Worm (Caenorhabditis elegans) whole organism, young adult: ENCODE data around the gene F58H1.2.
A peak's percentile ranks its signal among the peaks of the same experiment; 100 is the strongest.

Experiments used
- B0019.2 ChIP-seq: fragments of 200-800 bp; sonication (Bioruptor generic); conservative IDR thresholded peaks from 2 replicates; pipeline ENCODE4 v1.3.6; 2022; ENCODE audit warnings: missing genetic modification reagents, missing genetic modification characterization, missing compliant biosample characterization
- C06A6.2 ChIP-seq: fragments of 200-800 bp; sonication (Bioruptor generic); conservative IDR thresholded peaks from 2 replicates; pipeline ENCODE4 v1.3.6; 2022; ENCODE audit warnings: missing genetic modification characterization, missing compliant biosample characterization
- F22D6.2 ChIP-seq: sonication (generic microtip); optimal IDR thresholded peaks from 2 replicates; lab custom pipeline; 2016; ENCODE audit warnings: mild to moderate bottlenecking, missing genetic modification characterization, missing compliant biosample characterization
- F33H1.4 ChIP-seq: fragments of 200-800 bp; sonication (Bioruptor generic); IDR thresholded peaks from 2 replicates; pipeline ENCODE4 v1.3.6; 2022; ENCODE audit warnings: missing genetic modification reagents, missing genetic modification characterization, missing compliant biosample characterization
- F49E8.2 ChIP-seq: sonication (generic microtip); optimal IDR thresholded peaks from 3 replicates; lab custom pipeline; 2017; ENCODE audit warnings: missing genetic modification characterization, mild to moderate bottlenecking, missing compliant biosample characterization, antibody characterized with exemption, moderate library complexity; ENCODE audit not compliant: insufficient read depth
- F52B5.7 ChIP-seq: sonication (generic microtip); optimal IDR thresholded peaks from 2 replicates; lab custom pipeline; 2016; ENCODE audit warnings: mild to moderate bottlenecking, missing genetic modification characterization, missing compliant biosample characterization
- F57C9.4 ChIP-seq: sonication (generic microtip); optimal IDR thresholded peaks from 2 replicates; lab custom pipeline; 2017; ENCODE audit warnings: mild to moderate bottlenecking, missing genetic modification characterization, missing compliant biosample characterization
- K11D2.4 ChIP-seq: fragments of 200-800 bp; sonication (Bioruptor generic); IDR thresholded peaks from 2 replicates; pipeline ENCODE4 v1.3.6; 2022; ENCODE audit warnings: missing genetic modification reagents, missing genetic modification characterization, missing compliant biosample characterization
- Y53F4B.3 ChIP-seq: fragments of 200-800 bp; sonication (Bioruptor generic); IDR thresholded peaks from 2 replicates; pipeline ENCODE4 v1.3.6; 2022; ENCODE audit warnings: missing genetic modification reagents, missing genetic modification characterization, missing compliant biosample characterization
- Y56A3A.18 ChIP-seq: fragments of 200-800 bp; sonication (Bioruptor generic); IDR thresholded peaks from 2 replicates; pipeline ENCODE4 v1.3.6; 2022; ENCODE audit warnings: missing genetic modification reagents, missing genetic modification characterization, missing compliant biosample characterization
- ama-1 ChIP-seq, 3 experiments: fragments of 150-350 bp in 1 of 3; sonication (generic microtip) in 2 of 3; optimal IDR thresholded peaks; 2 replicates each; lab custom pipeline; 2014 to 2018; ENCODE audit warnings: missing biosample characterization in 2 of 3, missing genetic modification characterization in 2 of 3, missing genetic modification reagents in 2 of 3
- aptf-3 ChIP-seq: fragments of 200-800 bp; sonication (Bioruptor generic); IDR thresholded peaks from 2 replicates; pipeline ENCODE4 v1.3.6; 2022; ENCODE audit warnings: missing genetic modification characterization, missing compliant biosample characterization
- attf-5 ChIP-seq: fragments of 200-800 bp; sonication (Bioruptor generic); optimal IDR thresholded peaks from 2 replicates; lab custom pipeline; 2018; ENCODE audit warnings: mild to moderate bottlenecking, missing genetic modification characterization, missing compliant biosample characterization
- bed-1 ChIP-seq: fragments of 200-800 bp; sonication (Bioruptor generic); IDR thresholded peaks from 2 replicates; pipeline ENCODE4 v1.3.6; 2022; ENCODE audit warnings: missing genetic modification reagents, missing genetic modification characterization, missing compliant biosample characterization
- cebp-1 ChIP-seq, 2 experiments: fragments of 200-800 bp in 1 of 2; sonication (Bioruptor generic) in 1 of 2; sonication (generic microtip) in 1 of 2; IDR thresholded peaks in 1 of 2; optimal IDR thresholded peaks in 1 of 2; 2 replicates each; pipeline versions ENCODE4 v1.3.6 to Lab custom; 2017 to 2022; ENCODE audit warnings: missing compliant biosample characterization in 2 of 2, missing genetic modification characterization in 2 of 2, mild to moderate bottlenecking in 1 of 2, missing genetic modification reagents in 1 of 2, moderate library complexity in 1 of 2
- die-1 ChIP-seq: sonication (generic microtip); optimal IDR thresholded peaks from 2 replicates; lab custom pipeline; 2016; ENCODE audit warnings: missing genotype, mild to moderate bottlenecking, missing genetic modification characterization, missing compliant biosample characterization
- dox-1 ChIP-seq: fragments of 200-800 bp; sonication (Bioruptor generic); IDR thresholded peaks from 2 replicates; pipeline ENCODE4 v1.3.6; 2022; ENCODE audit warnings: missing genetic modification reagents, missing genetic modification characterization, missing compliant biosample characterization
- egl-18 ChIP-seq: fragments of 200-800 bp; sonication (Bioruptor generic); IDR thresholded peaks from 2 replicates; pipeline ENCODE4 v1.3.6; 2022; ENCODE audit warnings: missing genetic modification reagents, missing genetic modification characterization, missing compliant biosample characterization
- egl-44 ChIP-seq: fragments of 200-800 bp; sonication (Bioruptor generic); IDR thresholded peaks from 2 replicates; pipeline ENCODE4 v1.3.6; 2022; ENCODE audit warnings: missing genetic modification reagents, missing genetic modification characterization, missing compliant biosample characterization
- egrh-3 ChIP-seq: fragments of 200-800 bp; sonication (Bioruptor generic); IDR thresholded peaks from 2 replicates; pipeline ENCODE4 v1.3.6; 2022; ENCODE audit warnings: missing genetic modification reagents, missing genetic modification characterization, missing compliant biosample characterization
- gei-17 ChIP-seq: fragments of 200-800 bp; sonication (Bioruptor generic); optimal IDR thresholded peaks from 2 replicates; lab custom pipeline; 2018; ENCODE audit warnings: mild to moderate bottlenecking, missing genetic modification characterization, missing compliant biosample characterization
- hmg-1.2 ChIP-seq: fragments of 200-800 bp; sonication (Bioruptor generic); IDR thresholded peaks from 2 replicates; pipeline ENCODE4 v1.3.6; 2022; ENCODE audit warnings: missing genetic modification reagents, missing genetic modification characterization, missing compliant biosample characterization
- hmg-20 ChIP-seq: fragments of 200-800 bp; sonication (Bioruptor generic); IDR thresholded peaks from 2 replicates; pipeline ENCODE4 v1.3.6; 2022; ENCODE audit warnings: missing genetic modification reagents, missing genetic modification characterization, missing compliant biosample characterization
- hsf-1 ChIP-seq: fragments of 200-800 bp; sonication (Bioruptor generic); IDR thresholded peaks from 2 replicates; pipeline ENCODE4 v1.3.6; 2022; ENCODE audit warnings: missing genetic modification reagents, missing genetic modification characterization, missing compliant biosample characterization
- lag-1 ChIP-seq: fragments of 200-800 bp; sonication (Bioruptor generic); IDR thresholded peaks from 2 replicates; pipeline ENCODE4 v1.3.6; 2022; ENCODE audit warnings: missing genetic modification reagents, missing genetic modification characterization, missing compliant biosample characterization
- let-607 ChIP-seq, 2 experiments: fragments of 200-800 bp in 1 of 2; sonication (Bioruptor generic) in 1 of 2; sonication (generic microtip) in 1 of 2; optimal IDR thresholded peaks; 2 replicates each; lab custom pipeline; 2016 to 2018; ENCODE audit warnings: mild to moderate bottlenecking in 2 of 2, missing compliant biosample characterization in 2 of 2, missing genetic modification characterization in 2 of 2, moderate library complexity in 2 of 2, missing genotype in 1 of 2
- lin-26 ChIP-seq: fragments of 200-800 bp; sonication (Bioruptor generic); IDR thresholded peaks from 2 replicates; pipeline ENCODE4 v1.3.6; 2022; ENCODE audit warnings: missing genetic modification reagents, missing genetic modification characterization, missing compliant biosample characterization
- lin-40 ChIP-seq: sonication (generic microtip); optimal IDR thresholded peaks from 2 replicates; lab custom pipeline; 2016; ENCODE audit warnings: missing genetic modification characterization, mild to moderate bottlenecking, missing compliant biosample characterization, missing genotype, missing genetic modification reagents
- lsl-1 ChIP-seq: fragments of 200-800 bp; sonication (Bioruptor generic); optimal IDR thresholded peaks from 2 replicates; lab custom pipeline; 2018; ENCODE audit warnings: mild to moderate bottlenecking, missing genetic modification characterization, moderate library complexity, missing compliant biosample characterization
- madf-10 ChIP-seq: sonication (generic microtip); optimal IDR thresholded peaks from 2 replicates; lab custom pipeline; 2016; ENCODE audit warnings: mild to moderate bottlenecking, missing genetic modification characterization, missing compliant biosample characterization
- madf-8 ChIP-seq: fragments of 200-800 bp; sonication (Bioruptor generic); conservative IDR thresholded peaks from 2 replicates; pipeline ENCODE4 v1.3.6; 2022; ENCODE audit warnings: missing genetic modification reagents, missing genetic modification characterization, missing compliant biosample characterization
- mes-4 ChIP-seq: sonication (generic microtip); optimal IDR thresholded peaks from 2 replicates; lab custom pipeline; 2016; ENCODE audit warnings: missing genotype, missing genetic modification characterization, missing compliant biosample characterization
- nfya-2 ChIP-seq: fragments of 200-800 bp; sonication (Bioruptor generic); IDR thresholded peaks from 2 replicates; pipeline ENCODE4 v1.3.6; 2022; ENCODE audit warnings: missing genetic modification reagents, missing genetic modification characterization, missing compliant biosample characterization
- nfyb-1 ChIP-seq: fragments of 200-800 bp; sonication (Bioruptor generic); IDR thresholded peaks from 2 replicates; pipeline ENCODE4 v1.3.6; 2022; ENCODE audit warnings: missing genetic modification reagents, missing genetic modification characterization, missing compliant biosample characterization
- nhr-80 ChIP-seq: sonication (generic microtip); optimal IDR thresholded peaks from 2 replicates; lab custom pipeline; 2016; ENCODE audit warnings: missing genetic modification characterization, missing compliant biosample characterization
- nhr-90 ChIP-seq: sonication (generic microtip); optimal IDR thresholded peaks from 2 replicates; lab custom pipeline; 2016; ENCODE audit warnings: missing genotype, mild to moderate bottlenecking, missing genetic modification characterization, missing compliant biosample characterization
- rec-8 ChIP-seq, 2 experiments: sonication (generic microtip); optimal IDR thresholded peaks; 2 replicates each; lab custom pipeline; 2016; ENCODE audit warnings: mild to moderate bottlenecking in 2 of 2, missing genetic modification characterization in 2 of 2, missing genetic modification reagents in 2 of 2, missing genotype in 2 of 2, missing biosample characterization in 1 of 2, missing compliant biosample characterization in 1 of 2, moderate library complexity in 1 of 2
- snpc-1.3 ChIP-seq: sonication (generic microtip); optimal IDR thresholded peaks from 2 replicates; lab custom pipeline; 2017; ENCODE audit warnings: missing genetic modification characterization, mild to moderate bottlenecking, missing compliant biosample characterization, antibody characterized with exemption, moderate library complexity, missing genotype, missing genetic modification reagents; ENCODE audit not compliant: insufficient read depth
- snpc-4 ChIP-seq, 5 experiments: fragments of 150-350 bp in 1 of 5; sonication (generic microtip) in 4 of 5; optimal IDR thresholded peaks; 2 replicates each; lab custom pipeline; 2014 to 2018; ENCODE audit warnings: missing genetic modification characterization in 5 of 5, missing biosample characterization in 3 of 5, antibody characterized with exemption in 2 of 5, mild to moderate bottlenecking in 2 of 5, missing compliant biosample characterization in 2 of 5, missing genotype in 2 of 5, moderate library complexity in 2 of 5, missing genetic modification reagents in 1 of 5
- somi-1 ChIP-seq: fragments of 200-800 bp; sonication (Bioruptor generic); optimal IDR thresholded peaks from 2 replicates; lab custom pipeline; 2018; ENCODE audit warnings: mild to moderate bottlenecking, missing genetic modification characterization, missing compliant biosample characterization
- tbp1 ChIP-seq: fragments of 200-800 bp; sonication (Bioruptor generic); optimal IDR thresholded peaks from 2 replicates; lab custom pipeline; 2018; ENCODE audit warnings: mild to moderate bottlenecking, missing genetic modification characterization, missing compliant biosample characterization
- tlf-1 ChIP-seq: fragments of 200-800 bp; sonication (Bioruptor generic); optimal IDR thresholded peaks from 2 replicates; lab custom pipeline; 2018; ENCODE audit warnings: mild to moderate bottlenecking, missing genetic modification characterization, missing compliant biosample characterization
- ztf-22 ChIP-seq: fragments of 200-800 bp; sonication (Bioruptor generic); optimal IDR thresholded peaks from 2 replicates; lab custom pipeline; 2018; ENCODE audit warnings: mild to moderate bottlenecking, missing genetic modification characterization, moderate library complexity, missing compliant biosample characterization
- ztf-26 ChIP-seq: sonication (generic microtip); optimal IDR thresholded peaks from 2 replicates; lab custom pipeline; 2017; ENCODE audit warnings: missing genetic modification characterization, missing compliant biosample characterization

The F58H1.2 gene

ce11 chrV:11885939-11886338, 43.0 kb upstream of the F58H1.2 start (continued):
- TF ChIP-seq K11D2.4 (GFP tag; lab: Robert Waterston, UW): 0 out of 2 replicates have a peak, but pooled peaks have one; percentile 41
- TF ChIP-seq rec-8 (tag; optimal IDR thresholded peaks at IDR 0.05; lab: Kevin White, UChicago): no peak
- TF ChIP-seq madf-8: no peak
- TF ChIP-seq ztf-26 (tag; lab: Kevin White, UChicago): peak; percentile 63
- TF ChIP-seq hmg-1.2 (GFP tag; lab: Robert Waterston, UW): no peak
- TF ChIP-seq F49E8.2: no peak
- no peak for TF ChIP-seq nhr-90 (tag; lab: Kevin White, UChicago)
- no peak for TF ChIP-seq gei-17 (GFP tag; lab: Kevin White, UChicago)
- no peak for TF ChIP-seq egl-18 (GFP tag; lab: Robert Waterston, UW)
- no peak for TF ChIP-seq Y53F4B.3 (GFP tag; lab: Robert Waterston, UW)
- peak; percentile 51 for TF ChIP-seq ztf-22 (GFP tag; lab: Kevin White, UChicago)
- no peak for TF ChIP-seq Y56A3A.18 (GFP tag; lab: Robert Waterston, UW)
- no peak for TF ChIP-seq lin-26
- TF ChIP-seq F57C9.4 (tag; lab: Kevin White, UChicago): no peak
- TF ChIP-seq aptf-3 (GFP tag; lab: Robert Waterston, UW): no peak
- TF ChIP-seq hsf-1 (GFP tag; lab: Robert Waterston, UW): no peak
- TF ChIP-seq tbp1 (GFP tag; lab: Kevin White, UChicago): peak; percentile 30
- no peak for TF ChIP-seq madf-10 (tag; lab: Kevin White, UChicago)
- TF ChIP-seq lin-40 (tag; lab: Kevin White, UChicago): peak; percentile 34
- TF ChIP-seq somi-1 (GFP tag; lab: Kevin White, UChicago): peak; percentile 73
- no peak for TF ChIP-seq snpc-4 (GFP tag; optimal IDR thresholded peaks at IDR 0.05; lab: Kevin White, UChicago)
- TF ChIP-seq snpc-4 (tag; optimal IDR thresholded peaks at IDR 0.05; lab: Kevin White, UChicago): peak in 2 of 4 experiments; percentile 3 to 66
- no peak for TF ChIP-seq hmg-20
- no peak for TF ChIP-seq bed-1 (GFP tag; lab: Robert Waterston, UW)
- peak in 1 of 2 experiments; percentile 45 for TF ChIP-seq let-607 (tag; optimal IDR thresholded peaks at IDR 0.05; lab: Kevin White, UChicago)
- TF ChIP-seq nfya-2 (GFP tag; lab: Robert Waterston, UW): no peak
- TF ChIP-seq tlf-1 (GFP tag; lab: Kevin White, UChicago): peak; percentile 43
- TF ChIP-seq mes-4 (tag; lab: Kevin White, UChicago): no peak
- 0 out of 2 replicates have a peak, but pooled peaks have one; percentile 13 for TF ChIP-seq C06A6.2 (GFP tag; lab: Robert Waterston, UW)
- TF ChIP-seq lsl-1 (GFP tag; lab: Kevin White, UChicago): no peak
- TF ChIP-seq egrh-3 (GFP tag; lab: Robert Waterston, UW): no peak
- TF ChIP-seq F22D6.2 (tag; lab: Kevin White, UChicago): no peak
- no peak for TF ChIP-seq nfyb-1 (GFP tag; lab: Robert Waterston, UW)
- TF ChIP-seq, all 124 proteins: peak for 19

- TF ChIP-seq F22D6.2 (tag; lab: Kevin White, UChicago) (peak; percentile 79), nhr-90 (tag; lab: Kevin White, UChicago) (no peak), F33H1.4 (GFP tag; lab: Robert Waterston, UW) (no peak), cebp-1 (GFP tag; IDR thresholded peaks at IDR 0.05; lab: Robert Waterston, UW) (no peak), cebp-1 (tag; optimal IDR thresholded peaks at IDR 0.05; lab: Kevin White, UChicago) (peak; percentile 58), snpc-1.3 (tag; lab: Kevin White, UChicago) (no peak), lin-26 (peak; percentile 51), lin-40 (tag; lab: Kevin White, UChicago) (peak; percentile 47), ama-1 (optimal IDR thresholded peaks at IDR 0.05; lab: Kevin White, UChicago) (peak; percentile 95), ama-1 (GFP tag; optimal IDR thresholded peaks at IDR 0.05; lab: Kevin White, UChicago) (no peak), F52B5.7 (tag; lab: Kevin White, UChicago) (peak; percentile 59), egl-44 (GFP tag; lab: Robert Waterston, UW) (0 out of 2 replicates have a peak, but pooled peaks have one; percentile 57), dox-1 (GFP tag; lab: Robert Waterston, UW) (peak; percentile 24; the same call in 1 of the 2 replicates), somi-1 (GFP tag; lab: Kevin White, UChicago) (peak; percentile 92), die-1 (tag; lab: Kevin White, UChicago) (peak; percentile 36), B0019.2 (GFP tag; lab: Robert Waterston, UW) (no peak), nhr-80 (tag; lab: Kevin White, UChicago) (peak; percentile 45), C06A6.2 (GFP tag; lab: Robert Waterston, UW) (peak; percentile 52), attf-5 (GFP tag; lab: Kevin White, UChicago) (peak; percentile 37), lag-1 (GFP tag; lab: Robert Waterston, UW) (0 out of 2 replicates have a peak, but pooled peaks have one; percentile 79), F57C9.4 (tag; lab: Kevin White, UChicago) (no peak)
Measured at ce11 chrV:11887988-11888499, 40.9 kb upstream of the F58H1.2 start, which contains the start of gene adh-1. Gene adh-1, plus strand, starts transcription at chrV:11888248.
